Fruit fly (Drosophila melanogaster) Kc167 (cell line): ENCODE data around the gene CG9427.

Experiments
- Myc ChIP-seq: fragments of >200 bp; optimal IDR thresholded peaks from 2 replicates; lab custom pipeline; 2017; ENCODE audit warnings: missing external identifiers
- Sin3A ChIP-seq: fragments of >200 bp; optimal IDR thresholded peaks from 2 replicates; lab custom pipeline; 2018; ENCODE audit warnings: missing external identifiers
- h ChIP-seq: fragments of >200 bp; optimal IDR thresholded peaks from 3 replicates; lab custom pipeline; 2018; ENCODE audit warnings: missing external identifiers
- insv ChIP-seq: fragments of >200 bp; optimal IDR thresholded peaks from 3 replicates; lab custom pipeline; 2018; ENCODE audit warnings: missing external identifiers
- psq ChIP-seq: fragments of >200 bp; optimal IDR thresholded peaks from 2 replicates; lab custom pipeline; 2017; ENCODE audit warnings: missing external identifiers
- ttk ChIP-seq: sonication (Bioruptor generic); optimal IDR thresholded peaks from 2 replicates; lab custom pipeline; 2017; ENCODE audit warnings: missing external identifiers

- TF ChIP-seq psq (lab: Kevin White, UChicago) (no peak), h (lab: Kevin White, UChicago) (no peak), insv (lab: Kevin White, UChicago) (no peak), ttk (lab: Kevin White, UChicago) (no peak), Sin3A (lab: Kevin White, UChicago) (no peak), Myc (lab: Kevin White, UChicago) (no peak)
These were observed 1.9 kb upstream of the CG9427 start for dm6 chr3R:9628607-9629006.
